Fruit fly (Drosophila melanogaster): Measurements from ENCODE around the gene CG42467.
A peak's percentile ranks its signal among the peaks of the same experiment; 100 is the strongest.

Gene CG42467

dm6 chr2L:3712949-3713416 is 11.9 kb downstream of the CG42467 start, which contains the start of the genes CG31955 and CG2818:
TSS of gene CG31955 (minus strand) at chr2L:3713105.
TSS of gene CG2818 (plus strand) at chr2L:3713360.
- TF ChIP-seq foxo (GFP tag; optimal IDR thresholded peaks at IDR 0.05), result peak; percentile 28 to 32
- no peak for TF ChIP-seq brk (GFP tag; optimal IDR thresholded peaks at IDR 0.05)
- peak; percentile 47 for TF ChIP-seq rgr (GFP tag; optimal IDR thresholded peaks at IDR 0.05)
- TF ChIP-seq OdsH (GFP tag; optimal IDR thresholded peaks at IDR 0.05), result peak; percentile 18
- TF ChIP-seq Jra (GFP tag; optimal IDR thresholded peaks at IDR 0.05), result peak; percentile 47
- TF ChIP-seq dsf (GFP tag; optimal IDR thresholded peaks at IDR 0.05; ENCODE audit: borderline replicate concordance), result no peak
- TF ChIP-seq ey (GFP tag; optimal IDR thresholded peaks at IDR 0.05), result peak; percentile 38
- peak; percentile 3 for TF ChIP-seq psq (GFP tag; optimal IDR thresholded peaks at IDR 0.05)
- no peak for TF ChIP-seq Mio (GFP tag; optimal IDR thresholded peaks at IDR 0.05)
- peak; percentile 55 for TF ChIP-seq Myc (optimal IDR thresholded peaks at IDR 0.05)
- no peak for TF ChIP-seq Hnf4 (GFP tag; optimal IDR thresholded peaks at IDR 0.05)
- no peak for TF ChIP-seq Rel (GFP tag; optimal IDR thresholded peaks at IDR 0.05)
- peak; percentile 9 for TF ChIP-seq Rel (tag; optimal IDR thresholded peaks at IDR 0.05)
- TF ChIP-seq sv (GFP tag; optimal IDR thresholded peaks at IDR 0.05), result no peak
- TF ChIP-seq fru (GFP tag; optimal IDR thresholded peaks at IDR 0.05), result peak; percentile 6
- peak; percentile 34 for TF ChIP-seq woc (GFP tag; optimal IDR thresholded peaks at IDR 0.05)
- TF ChIP-seq dmrt93B (GFP tag; optimal IDR thresholded peaks at IDR 0.05), result no peak
- TF ChIP-seq sage (GFP tag; optimal IDR thresholded peaks at IDR 0.05), result no peak
- peak; percentile 47 for TF ChIP-seq h (GFP tag; optimal IDR thresholded peaks at IDR 0.05)
- TF ChIP-seq HLH106 (tag; optimal IDR thresholded peaks at IDR 0.05), result peak; percentile 17
- no peak for TF ChIP-seq Dif (GFP tag; optimal IDR thresholded peaks at IDR 0.05; ENCODE audit: partially characterized antibody)
- peak; percentile 1 for TF ChIP-seq GATAd (GFP tag; optimal IDR thresholded peaks at IDR 0.05)
- TF ChIP-seq pan (optimal IDR thresholded peaks at IDR 0.05), result no peak

dm6 chr2L:3713545-3714156 is 12.6 kb downstream of the CG42467 start:
- TF ChIP-seq Jra (GFP tag; optimal IDR thresholded peaks at IDR 0.05), result no peak

- no peak for TF ChIP-seq dmrt93B (GFP tag; optimal IDR thresholded peaks at IDR 0.05)
- no peak for TF ChIP-seq brk (GFP tag; optimal IDR thresholded peaks at IDR 0.05)
- TF ChIP-seq CrebA (GFP tag; optimal IDR thresholded peaks at IDR 0.05; ENCODE audit: borderline replicate concordance), result no peak
Observed at dm6 chr2L:3717673-3718235, 16.7 kb downstream of the CG42467 start, which contains the start of the genes lectin-24A and Shaw. TSS of gene lectin-24A (minus strand) at chr2L:3717773. TSS of gene Shaw (plus strand) at chr2L:3718185.

- TF ChIP-seq h (GFP tag; optimal IDR thresholded peaks at IDR 0.05), result peak; percentile 17
- TF ChIP-seq Sp1 (GFP tag; optimal IDR thresholded peaks at IDR 0.05), result no peak
- TF ChIP-seq fru (GFP tag; optimal IDR thresholded peaks at IDR 0.05), result peak; percentile 15
- TF ChIP-seq dmrt93B (GFP tag; optimal IDR thresholded peaks at IDR 0.05), result peak; percentile 1
- no peak for TF ChIP-seq woc (GFP tag; optimal IDR thresholded peaks at IDR 0.05)
Observed at dm6 chr2L:3719414-3719959, 18.4 kb downstream of the CG42467 start.

dm6 chr2L:3729635-3730034 is 28.5 kb downstream of the CG42467 start:
- TF ChIP-seq Sp1 (GFP tag; optimal IDR thresholded peaks at IDR 0.05) (no peak), OdsH (GFP tag; optimal IDR thresholded peaks at IDR 0.05) (no peak), sv (GFP tag; optimal IDR thresholded peaks at IDR 0.05) (no peak)

dm6 chr2L:3730182-3730975 is 29.3 kb downstream of the CG42467 start, which contains the start of gene CG10019:
TSS of gene CG10019 (plus strand) at chr2L:3730466.
- TF ChIP-seq sage (GFP tag; optimal IDR thresholded peaks at IDR 0.05), result no peak

Measured in whole organism, wandering third instar larva.